Fruit fly (Drosophila melanogaster) whole organism, embryonic: ENCODE results near the gene Rgl.

Source experiments
- B-H1 ChIP-seq: fragments of 200-800 bp; sonication (Bioruptor generic); IDR thresholded peaks from 3 replicates; pipeline ENCODE4 v1.3.6; 2022; ENCODE audit warnings: missing biosample characterization, missing genetic modification characterization
- Bteb2 ChIP-seq: fragments of 200-800 bp; sonication (Bioruptor generic); optimal IDR thresholded peaks from 2 replicates; lab custom pipeline; 2016; ENCODE audit warnings: missing biosample characterization, missing genetic modification characterization
- CG10209 ChIP-seq: fragments of 200-800 bp; sonication (Bioruptor generic); optimal IDR thresholded peaks from 3 replicates; lab custom pipeline; 2017; ENCODE audit warnings: missing biosample characterization, mild to moderate bottlenecking, missing genetic modification characterization, missing genetic modification reagents
- CG10321 ChIP-seq: fragments of 200-800 bp; sonication (Bioruptor generic); IDR thresholded peaks from 2 replicates; pipeline ENCODE4 v1.3.6; 2022; ENCODE audit warnings: missing biosample characterization, missing genetic modification characterization
- CG11456 ChIP-seq: fragments of 200-800 bp; sonication (Bioruptor generic); IDR thresholded peaks from 3 replicates; pipeline ENCODE4 v1.3.6; 2022; ENCODE audit warnings: missing biosample characterization, missing genetic modification characterization
- CG11560 ChIP-seq: fragments of 200-800 bp; sonication (Bioruptor generic); IDR thresholded peaks from 3 replicates; pipeline ENCODE4 v1.3.6; 2022; ENCODE audit warnings: missing biosample characterization, missing genetic modification characterization
- CG11695 ChIP-seq: fragments of 200-800 bp; sonication (Bioruptor generic); IDR thresholded peaks from 3 replicates; pipeline ENCODE4 v1.3.6; 2022; ENCODE audit warnings: missing biosample characterization, missing genetic modification characterization
- CG11696 ChIP-seq: fragments of 200-800 bp; sonication (Bioruptor generic); IDR thresholded peaks from 2 replicates; pipeline ENCODE4 v1.3.6; 2022; ENCODE audit warnings: missing biosample characterization, missing genetic modification characterization
- CG13624 ChIP-seq: fragments of 200-800 bp; sonication (Bioruptor generic); optimal IDR thresholded peaks from 2 replicates; lab custom pipeline; 2016; ENCODE audit warnings: missing biosample characterization, missing genetic modification characterization
- CG13775 ChIP-seq: fragments of 200-800 bp; sonication (Bioruptor generic); optimal IDR thresholded peaks from 3 replicates; lab custom pipeline; 2017; ENCODE audit warnings: missing biosample characterization, mild to moderate bottlenecking, missing genetic modification characterization
- CG15601 ChIP-seq: fragments of 200-800 bp; sonication (Bioruptor generic); optimal IDR thresholded peaks from 3 replicates; lab custom pipeline; 2019; ENCODE audit warnings: missing biosample characterization, mild to moderate bottlenecking, missing genetic modification characterization, moderate library complexity
- CG17361 ChIP-seq: fragments of 200-800 bp; sonication (Bioruptor generic); IDR thresholded peaks from 3 replicates; pipeline ENCODE4 v1.3.6; 2022; ENCODE audit warnings: missing biosample characterization, missing genetic modification characterization
- CG17385 ChIP-seq: fragments of 200-800 bp; sonication (Bioruptor generic); optimal IDR thresholded peaks from 3 replicates; lab custom pipeline; 2018; ENCODE audit warnings: missing biosample characterization, mild to moderate bottlenecking, missing genetic modification characterization
- CG18262 ChIP-seq: fragments of 200-800 bp; optimal IDR thresholded peaks from 3 replicates; lab custom pipeline; 2019; ENCODE audit warnings: missing biosample characterization, mild to moderate bottlenecking, missing genetic modification characterization, moderate library complexity
- CG1832 ChIP-seq: fragments of 200-800 bp; sonication (Bioruptor generic); optimal IDR thresholded peaks from 2 replicates; lab custom pipeline; 2017; ENCODE audit warnings: missing biosample characterization, mild to moderate bottlenecking, missing genetic modification characterization, inconsistent platforms
- CG2678 ChIP-seq: fragments of 200-800 bp; sonication (Bioruptor generic); optimal IDR thresholded peaks from 3 replicates; lab custom pipeline; 2019; ENCODE audit warnings: missing biosample characterization, mild to moderate bottlenecking, missing genetic modification characterization, moderate library complexity
- CG34224 ChIP-seq: fragments of 200-800 bp; sonication (Bioruptor generic); IDR thresholded peaks from 3 replicates; pipeline ENCODE4 v1.3.6; 2022; ENCODE audit warnings: missing biosample characterization, missing genetic modification characterization; ENCODE audit not compliant: partially characterized antibody
- CG3838 ChIP-seq: fragments of 200-800 bp; sonication (Bioruptor generic); optimal IDR thresholded peaks from 3 replicates; lab custom pipeline; 2016; ENCODE audit warnings: missing biosample characterization, missing genetic modification characterization
- CG4424 ChIP-seq: fragments of 200-800 bp; sonication (Bioruptor generic); optimal IDR thresholded peaks from 3 replicates; lab custom pipeline; 2016; ENCODE audit warnings: missing biosample characterization, missing genetic modification characterization
- CG7372 ChIP-seq: fragments of 200-800 bp; sonication (Bioruptor generic); IDR thresholded peaks from 2 replicates; pipeline ENCODE4 v1.3.6; 2022; ENCODE audit warnings: missing biosample characterization, missing genetic modification characterization
- CG8290 ChIP-seq, 3 experiments: fragments of 200-800 bp; sonication (Bioruptor generic); optimal IDR thresholded peaks; 2 replicates each; lab custom pipeline; 2016 to 2019; ENCODE audit warnings: missing biosample characterization in 3 of 3, missing genetic modification characterization in 3 of 3, mild to moderate bottlenecking in 2 of 3, moderate library complexity in 1 of 3
- Dip3 ChIP-seq: fragments of 200-800 bp; sonication (Bioruptor generic); optimal IDR thresholded peaks from 3 replicates; lab custom pipeline; 2016; ENCODE audit warnings: missing biosample characterization, missing genetic modification characterization
- Elba2 ChIP-seq: fragments of 200-800 bp; sonication (Bioruptor generic); optimal IDR thresholded peaks from 3 replicates; lab custom pipeline; 2016; ENCODE audit warnings: missing biosample characterization, missing genetic modification characterization
- GATAe ChIP-seq: fragments of 200-800 bp; sonication (Bioruptor generic); conservative IDR thresholded peaks from 2 replicates; pipeline ENCODE4 v1.3.6; 2022; ENCODE audit warnings: missing biosample characterization, missing genetic modification characterization
- HLH3B ChIP-seq: fragments of 200-800 bp; sonication (Bioruptor generic); IDR thresholded peaks from 2 replicates; pipeline ENCODE4 v1.3.6; 2022; ENCODE audit warnings: missing biosample characterization, missing genetic modification characterization
- HLHmδ ChIP-seq: fragments of 200-800 bp; sonication (Bioruptor generic); optimal IDR thresholded peaks from 2 replicates; lab custom pipeline; 2018; ENCODE audit warnings: missing biosample characterization, mild to moderate bottlenecking, missing genetic modification characterization, moderate library complexity
- HmgZ ChIP-seq: fragments of 200-800 bp; sonication (Bioruptor generic); optimal IDR thresholded peaks from 2 replicates; lab custom pipeline; 2018; ENCODE audit warnings: missing biosample characterization, mild to moderate bottlenecking, missing genetic modification characterization
- NfI ChIP-seq: fragments of 200-800 bp; sonication (Bioruptor generic); optimal IDR thresholded peaks from 3 replicates; lab custom pipeline; 2018; ENCODE audit warnings: missing biosample characterization, mild to moderate bottlenecking, missing genetic modification characterization, moderate library complexity
- PHDP ChIP-seq: fragments of 200-800 bp; sonication (Bioruptor generic); optimal IDR thresholded peaks from 3 replicates; lab custom pipeline; 2018; ENCODE audit warnings: missing biosample characterization, mild to moderate bottlenecking, missing genetic modification characterization, moderate library complexity
- ac ChIP-seq: fragments of 200-800 bp; sonication (Bioruptor generic); optimal IDR thresholded peaks from 3 replicates; lab custom pipeline; 2017; ENCODE audit warnings: missing biosample characterization, mild to moderate bottlenecking, missing genetic modification characterization
- aop ChIP-seq: fragments of 200-800 bp; sonication (Bioruptor generic); IDR thresholded peaks from 2 replicates; pipeline ENCODE4 v1.3.6; 2022; ENCODE audit warnings: missing biosample characterization, missing genetic modification characterization
- bigmax ChIP-seq: fragments of 200-800 bp; sonication (Bioruptor generic); optimal IDR thresholded peaks from 2 replicates; lab custom pipeline; 2018; ENCODE audit warnings: missing biosample characterization, mild to moderate bottlenecking, missing genetic modification characterization
- esg ChIP-seq: fragments of 200-800 bp; sonication (Bioruptor generic); conservative IDR thresholded peaks from 2 replicates; pipeline ENCODE4 v1.3.6; 2022; ENCODE audit warnings: missing biosample characterization, missing genetic modification characterization
- gfzf ChIP-seq: fragments of 200-800 bp; sonication (Bioruptor generic); optimal IDR thresholded peaks from 2 replicates; lab custom pipeline; 2016; ENCODE audit warnings: missing biosample characterization, mild to moderate bottlenecking, missing genetic modification characterization, moderate library complexity
- grau ChIP-seq: fragments of 200-800 bp; optimal IDR thresholded peaks from 3 replicates; lab custom pipeline; 2019; ENCODE audit warnings: missing biosample characterization, mild to moderate bottlenecking, missing genetic modification characterization, moderate library complexity
- h ChIP-seq: fragments of >200 bp; optimal IDR thresholded peaks from 2 replicates; lab custom pipeline; 2017
- lmd ChIP-seq: fragments of 200-800 bp; sonication (Bioruptor generic); IDR thresholded peaks from 2 replicates; pipeline ENCODE4 v1.3.6; 2022; ENCODE audit warnings: missing biosample characterization, missing genetic modification characterization
- luna ChIP-seq: fragments of 200-800 bp; sonication (Bioruptor generic); optimal IDR thresholded peaks from 2 replicates; lab custom pipeline; 2016; ENCODE audit warnings: missing biosample characterization, missing genetic modification characterization
- otp ChIP-seq: fragments of 200-800 bp; sonication (Bioruptor generic); IDR thresholded peaks from 3 replicates; pipeline ENCODE4, ENCODE4 v1.3.6; 2022; ENCODE audit warnings: missing biosample characterization, missing genetic modification characterization
- pfk ChIP-seq: fragments of 200-800 bp; sonication (Bioruptor generic); optimal IDR thresholded peaks from 2 replicates; lab custom pipeline; 2018; ENCODE audit warnings: missing biosample characterization, mild to moderate bottlenecking, missing genetic modification characterization, moderate library complexity
- phol ChIP-seq: fragments of 200-800 bp; sonication (Bioruptor generic); optimal IDR thresholded peaks from 3 replicates; lab custom pipeline; 2018; ENCODE audit warnings: missing biosample characterization, mild to moderate bottlenecking, missing genetic modification characterization, moderate library complexity
- run ChIP-seq: fragments of 200-800 bp; sonication (Bioruptor generic); optimal IDR thresholded peaks from 3 replicates; lab custom pipeline; 2018; ENCODE audit warnings: missing biosample characterization, mild to moderate bottlenecking, missing genetic modification characterization
- salm ChIP-seq: fragments of 200-800 bp; sonication (Bioruptor generic); optimal IDR thresholded peaks from 2 replicates; lab custom pipeline; 2018; ENCODE audit warnings: missing biosample characterization, mild to moderate bottlenecking, missing genetic modification characterization
- sima ChIP-seq: fragments of 200-800 bp; sonication (Bioruptor generic); optimal IDR thresholded peaks from 2 replicates; lab custom pipeline; 2016; ENCODE audit warnings: missing biosample characterization, missing genetic modification characterization
- slou ChIP-seq: fragments of 200-800 bp; sonication (Bioruptor generic); optimal IDR thresholded peaks from 3 replicates; lab custom pipeline; 2016; ENCODE audit warnings: missing biosample characterization, missing genetic modification characterization
- slp2 ChIP-seq: fragments of 200-800 bp; sonication (Bioruptor generic); optimal IDR thresholded peaks from 2 replicates; lab custom pipeline; 2016; ENCODE audit warnings: missing biosample characterization, missing genetic modification characterization
- stc ChIP-seq: fragments of 200-800 bp; sonication (Bioruptor generic); IDR thresholded peaks from 2 replicates; pipeline ENCODE4 v1.3.6; 2022; ENCODE audit warnings: missing biosample characterization, missing genetic modification characterization
- tin ChIP-seq: fragments of 200-800 bp; sonication (Bioruptor generic); optimal IDR thresholded peaks from 3 replicates; lab custom pipeline; 2016; ENCODE audit warnings: missing biosample characterization, missing genetic modification characterization
- tna ChIP-seq: fragments of 200-800 bp; sonication (Bioruptor generic); IDR thresholded peaks from 2 replicates; pipeline ENCODE4 v1.3.6; 2022; ENCODE audit warnings: missing biosample characterization, missing genetic modification characterization; ENCODE audit not compliant: partially characterized antibody
- unpg ChIP-seq: fragments of 200-800 bp; sonication (Bioruptor generic); optimal IDR thresholded peaks from 3 replicates; lab custom pipeline; 2018; ENCODE audit warnings: missing biosample characterization, mild to moderate bottlenecking, missing genetic modification characterization, moderate library complexity
- vnd ChIP-seq: fragments of 200-800 bp; sonication (Bioruptor generic); IDR thresholded peaks from 3 replicates; pipeline ENCODE4 v1.3.6; 2022; ENCODE audit warnings: missing biosample characterization, missing genetic modification characterization; ENCODE audit not compliant: partially characterized antibody
- wdn ChIP-seq: fragments of 200-800 bp; sonication (Bioruptor generic); IDR thresholded peaks from 2 replicates; pipeline ENCODE4 v1.3.6; 2022; ENCODE audit warnings: missing biosample characterization, missing genetic modification characterization
- zf30C ChIP-seq: fragments of 200-800 bp; sonication (Bioruptor generic); optimal IDR thresholded peaks from 3 replicates; lab custom pipeline; 2018; ENCODE audit warnings: missing biosample characterization, mild to moderate bottlenecking, missing genetic modification characterization

Rgl gene

DNA sequence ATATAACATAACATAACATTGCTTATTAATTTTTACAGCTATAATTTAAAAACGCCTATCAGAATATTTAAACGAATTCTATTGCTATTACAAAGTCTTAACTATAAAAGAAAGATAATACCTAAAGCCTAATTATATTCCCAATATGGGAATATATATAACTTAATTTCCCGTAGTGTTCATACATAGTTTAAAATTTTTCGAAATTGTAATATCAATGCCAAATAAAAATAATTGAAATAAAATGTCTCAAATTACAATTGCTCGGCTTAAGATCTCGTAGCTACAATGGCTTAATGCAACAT lies 21.2 kb downstream of the Rgl start (continued):
- TF ChIP-seq phol: peak; percentile 6
- peak; percentile 17 for TF ChIP-seq PHDP
- no peak for TF ChIP-seq esg (GFP tag; lab: Robert Waterston, UW)
- TF ChIP-seq run (tag; lab: Kevin White, UChicago): no peak
- no peak for TF ChIP-seq salm (tag; lab: Kevin White, UChicago)
- no peak for TF ChIP-seq aop (GFP tag; lab: Robert Waterston, UW)
- no peak for TF ChIP-seq B-H1 (GFP tag; lab: Robert Waterston, UW)
- TF ChIP-seq bigmax (GFP tag; lab: Kevin White, UChicago): no peak
- no peak for TF ChIP-seq HLHmδ
- no peak for TF ChIP-seq ac (GFP tag; lab: Kevin White, UChicago)
- TF ChIP-seq zf30C (GFP tag; lab: Kevin White, UChicago): no peak
- TF ChIP-seq GATAe (GFP tag; lab: Robert Waterston, UW): no peak
- TF ChIP-seq slou (GFP tag; lab: Kevin White, UChicago): no peak
- no peak for TF ChIP-seq CG1832
- TF ChIP-seq tin: no peak
- no peak for TF ChIP-seq CG11456
- no peak for TF ChIP-seq CG10321
- no peak for TF ChIP-seq tna (GFP tag; lab: Robert Waterston, UW)
- no peak for TF ChIP-seq CG18262 (tag; lab: Kevin White, UChicago)
- no peak for TF ChIP-seq otp (GFP tag; lab: Robert Waterston, UW)
- TF ChIP-seq CG11560 (tag; lab: Robert Waterston, UW): no peak
- no peak for TF ChIP-seq Dip3 (GFP tag; lab: Kevin White, UChicago)
- peak; percentile 33; the same call in 1 of the 3 replicates for TF ChIP-seq CG17361 (GFP tag; lab: Robert Waterston, UW)
- no peak for TF ChIP-seq CG3838 (GFP tag; lab: Kevin White, UChicago)
- peak; percentile 60 for TF ChIP-seq CG2678 (tag; lab: Kevin White, UChicago)
- no peak for TF ChIP-seq CG11696 (GFP tag; lab: Robert Waterston, UW)
- TF ChIP-seq CG17385: no peak
- TF ChIP-seq Bteb2: no peak
- no peak for TF ChIP-seq slp2 (GFP tag; lab: Kevin White, UChicago)
- no peak for TF ChIP-seq stc (GFP tag; lab: Robert Waterston, UW)
- no peak for TF ChIP-seq h
- no peak for TF ChIP-seq CG34224 (GFP tag; lab: Robert Waterston, UW)
- no peak for TF ChIP-seq CG4424 (GFP tag; lab: Kevin White, UChicago)
- TF ChIP-seq Elba2 (GFP tag; lab: Kevin White, UChicago): no peak
- no peak for TF ChIP-seq pfk (GFP tag; lab: Kevin White, UChicago)
- no peak for TF ChIP-seq CG10209 (GFP tag; lab: Kevin White, UChicago)
- no peak for TF ChIP-seq CG8290 (GFP tag; optimal IDR thresholded peaks at IDR 0.05; lab: Kevin White, UChicago)
- no peak for TF ChIP-seq CG8290 (tag; optimal IDR thresholded peaks at IDR 0.05; lab: Kevin White, UChicago)
- TF ChIP-seq gfzf (GFP tag; lab: Kevin White, UChicago): no peak
- no peak for TF ChIP-seq HLH3B (GFP tag; lab: Robert Waterston, UW)
- TF ChIP-seq CG13624 (GFP tag; lab: Kevin White, UChicago): no peak
- TF ChIP-seq CG15601 (tag; lab: Kevin White, UChicago): no peak
- no peak for TF ChIP-seq CG11695
- TF ChIP-seq NfI (GFP tag; lab: Kevin White, UChicago): no peak
- no peak for TF ChIP-seq sima (GFP tag; lab: Kevin White, UChicago)
- no peak for TF ChIP-seq wdn (GFP tag; lab: Robert Waterston, UW)
- no peak for TF ChIP-seq unpg (GFP tag; lab: Kevin White, UChicago)
- TF ChIP-seq luna: no peak
- no peak for TF ChIP-seq lmd (GFP tag; lab: Robert Waterston, UW)
- TF ChIP-seq CG7372 (GFP tag; lab: Robert Waterston, UW): no peak
- peak; percentile 51 for TF ChIP-seq grau (tag; lab: Kevin White, UChicago)
- no peak for TF ChIP-seq HmgZ
- TF ChIP-seq vnd: no peak
- no peak for TF ChIP-seq CG13775 (GFP tag; lab: Kevin White, UChicago)
